Worm (Caenorhabditis elegans) whole organism, midembryonic: ENCODE measurements around the gene F01G12.18.

Experiments used
- T22C8.4 ChIP-seq: fragments of 200-800 bp; sonication (Bioruptor generic); IDR thresholded peaks from 2 replicates; pipeline ENCODE4 v1.3.6; 2022; ENCODE audit warnings: missing genetic modification characterization, missing compliant biosample characterization
- cog-1 ChIP-seq: sonication (generic microtip); optimal IDR thresholded peaks from 2 replicates; lab custom pipeline; 2016; ENCODE audit warnings: missing genetic modification characterization, missing compliant biosample characterization
- flt-1 ChIP-seq: fragments of 200-800 bp; sonication (Bioruptor generic); IDR thresholded peaks from 2 replicates; pipeline ENCODE4 v1.3.6; 2022; ENCODE audit warnings: missing genetic modification characterization, missing compliant biosample characterization
- klf-2 ChIP-seq: fragments of 200-800 bp; sonication (Bioruptor generic); conservative IDR thresholded peaks from 2 replicates; pipeline ENCODE4 v1.3.6; 2022; ENCODE audit warnings: missing genetic modification reagents, missing genetic modification characterization, missing compliant biosample characterization
- med-1 ChIP-seq: sonication (generic microtip); optimal IDR thresholded peaks from 2 replicates; lab custom pipeline; 2017; ENCODE audit warnings: missing genetic modification characterization, mild to moderate bottlenecking, missing compliant biosample characterization, antibody characterized with exemption, missing genetic modification reagents; ENCODE audit not compliant: insufficient read depth
- ref-1 ChIP-seq: fragments of 200-800 bp; sonication (Bioruptor generic); conservative IDR thresholded peaks from 2 replicates; pipeline ENCODE4 v1.3.6; 2022; ENCODE audit warnings: missing genetic modification reagents, missing genetic modification characterization, missing compliant biosample characterization
- tab-1 ChIP-seq: fragments of 200-800 bp; sonication (Bioruptor generic); IDR thresholded peaks from 2 replicates; pipeline ENCODE4 v1.3.6; 2022; ENCODE audit warnings: missing genetic modification characterization, missing compliant biosample characterization
- ztf-23 ChIP-seq: fragments of 200-800 bp; sonication (Bioruptor generic); IDR thresholded peaks from 2 replicates; pipeline ENCODE4 v1.3.6; 2022; ENCODE audit warnings: missing genetic modification reagents, missing genetic modification characterization, missing compliant biosample characterization
- ztf-29 ChIP-seq: fragments of 200-800 bp; sonication (Bioruptor generic); IDR thresholded peaks from 2 replicates; pipeline ENCODE4 v1.3.6; 2022; ENCODE audit warnings: missing genetic modification reagents, missing genetic modification characterization, missing compliant biosample characterization

The F01G12.18 gene

DNA sequence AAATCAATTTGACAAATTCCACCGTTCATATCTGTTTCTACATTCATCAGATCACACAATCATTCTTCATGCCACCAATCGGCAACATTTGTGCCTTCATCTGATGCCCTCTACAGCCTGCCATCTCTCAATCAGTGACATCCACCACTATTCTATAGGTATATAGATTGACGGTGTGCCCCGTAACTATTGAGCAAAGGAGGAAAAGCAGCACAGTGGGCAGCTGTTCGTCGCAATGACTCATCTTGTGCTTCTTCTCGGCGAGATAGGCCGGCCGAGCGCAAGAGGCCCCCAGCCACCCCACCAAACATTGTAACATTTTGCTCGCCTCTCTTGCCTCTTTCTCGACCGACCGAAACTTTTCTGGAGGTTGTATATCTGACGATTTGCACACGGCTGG lies 6.2 kb downstream of the F01G12.18 start:
- TF ChIP-seq T22C8.4: no peak
- TF ChIP-seq ztf-29: no peak
- 0 out of 2 replicates have a peak, but pooled peaks have one; percentile 6 for TF ChIP-seq ref-1 (GFP tag; lab: Robert Waterston, UW)
- 0 out of 2 replicates have a peak, but pooled peaks have one; percentile 15 for TF ChIP-seq tab-1
- TF ChIP-seq cog-1: peak; percentile 1

DNA sequence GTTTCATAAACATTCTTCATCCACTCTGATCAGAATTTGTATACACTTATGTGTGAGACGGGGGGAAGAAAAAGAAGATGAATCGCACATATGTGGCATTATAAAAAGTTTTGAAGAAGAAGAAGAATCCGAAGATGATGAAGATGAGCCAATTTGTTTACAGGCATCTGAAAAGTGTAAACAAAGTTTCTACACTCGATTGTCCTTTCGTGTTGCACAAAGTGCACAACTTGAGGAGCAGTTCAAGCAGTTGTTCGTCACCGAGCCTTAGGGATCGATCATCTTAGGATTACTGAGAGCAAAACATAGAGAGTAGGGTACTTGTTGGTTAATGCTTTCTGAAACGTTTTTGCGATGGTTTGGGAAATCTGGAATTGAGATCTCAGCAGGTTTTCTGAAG lies 7.2 kb downstream of the F01G12.18 start:
- TF ChIP-seq cog-1: no peak
- no peak for TF ChIP-seq ztf-29
- no peak for TF ChIP-seq flt-1 (GFP tag; lab: Robert Waterston, UW)
- no peak for TF ChIP-seq ref-1 (GFP tag; lab: Robert Waterston, UW)
- no peak for TF ChIP-seq T22C8.4
- TF ChIP-seq klf-2 (GFP tag; lab: Robert Waterston, UW): no peak
- TF ChIP-seq tab-1: no peak
- no peak for TF ChIP-seq ztf-23 (GFP tag; lab: Robert Waterston, UW)
- TF ChIP-seq med-1 (GFP tag; lab: Kevin White, UChicago): no peak

DNA sequence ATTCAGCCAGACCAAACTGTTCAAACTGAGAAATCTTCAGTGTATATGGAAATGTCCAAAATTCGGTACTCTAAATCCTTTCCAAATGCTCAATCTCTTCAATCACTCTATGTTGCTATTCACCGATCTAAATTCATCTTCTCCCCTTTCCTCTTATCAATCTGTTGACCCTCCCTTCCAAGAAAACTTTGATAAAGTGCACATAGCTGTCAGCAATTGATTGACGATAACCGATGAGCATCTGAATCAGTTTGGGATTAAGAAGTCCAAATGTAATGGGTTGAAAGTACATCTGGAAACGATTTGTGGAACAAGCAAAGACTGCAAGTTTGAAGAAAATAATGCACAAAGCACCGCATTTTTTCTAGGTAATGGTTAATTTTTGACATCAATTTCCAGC lies 8.3 kb downstream of the F01G12.18 start:
- TF ChIP-seq ref-1 (GFP tag; lab: Robert Waterston, UW) (no peak), klf-2 (GFP tag; lab: Robert Waterston, UW) (no peak), ztf-29 (no peak)

DNA sequence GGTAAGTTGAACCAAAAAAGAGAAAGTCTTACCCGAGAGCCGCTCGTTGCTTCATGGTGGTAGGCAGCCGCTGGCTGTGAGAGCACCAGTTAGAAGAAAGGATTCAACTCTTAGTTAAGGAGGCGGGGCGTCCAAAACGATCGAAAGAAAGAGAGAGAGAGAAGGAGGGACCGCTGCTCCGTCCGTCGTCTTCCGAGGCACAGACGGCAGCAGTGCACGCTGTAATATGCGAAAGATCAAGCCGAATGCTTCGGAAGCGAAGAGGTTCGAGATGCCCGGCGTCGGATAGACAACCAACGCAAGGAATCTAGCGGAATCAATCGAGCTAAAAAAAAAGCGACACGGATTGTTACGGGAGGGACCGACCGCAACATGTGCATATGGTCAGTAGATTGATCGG lies 9.0 kb downstream of the F01G12.18 start, which contains the start of gene let-2:
TSS of gene let-2 (minus strand) at position 68 of the 400 bp plus-strand sequence.
- no peak for TF ChIP-seq med-1 (GFP tag; lab: Kevin White, UChicago)
- TF ChIP-seq flt-1 (GFP tag; lab: Robert Waterston, UW): 0 out of 2 replicates have a peak, but pooled peaks have one; percentile 16

DNA sequence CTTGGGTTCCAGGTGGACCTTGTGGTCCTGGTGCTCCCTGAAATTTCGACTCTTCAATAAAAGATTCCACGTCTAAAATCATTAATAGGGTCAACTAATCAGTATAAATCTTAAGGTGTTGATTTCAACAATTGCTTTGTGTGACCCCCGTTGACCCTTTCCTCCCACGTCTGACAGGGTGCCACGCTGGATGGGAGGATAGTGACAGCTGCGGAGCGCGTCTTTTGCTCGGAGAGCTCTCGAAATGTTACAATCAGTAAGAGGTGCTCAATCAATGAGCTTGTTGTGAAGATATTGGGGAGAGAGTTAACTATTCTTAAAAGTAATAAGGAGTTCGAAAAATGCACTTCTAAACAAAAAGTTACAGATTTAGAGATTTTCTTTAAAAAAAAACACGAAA lies 9.9 kb downstream of the F01G12.18 start:
- no peak for TF ChIP-seq ztf-29
- TF ChIP-seq med-1 (GFP tag; lab: Kevin White, UChicago): no peak
- TF ChIP-seq ztf-23 (GFP tag; lab: Robert Waterston, UW): no peak

DNA sequence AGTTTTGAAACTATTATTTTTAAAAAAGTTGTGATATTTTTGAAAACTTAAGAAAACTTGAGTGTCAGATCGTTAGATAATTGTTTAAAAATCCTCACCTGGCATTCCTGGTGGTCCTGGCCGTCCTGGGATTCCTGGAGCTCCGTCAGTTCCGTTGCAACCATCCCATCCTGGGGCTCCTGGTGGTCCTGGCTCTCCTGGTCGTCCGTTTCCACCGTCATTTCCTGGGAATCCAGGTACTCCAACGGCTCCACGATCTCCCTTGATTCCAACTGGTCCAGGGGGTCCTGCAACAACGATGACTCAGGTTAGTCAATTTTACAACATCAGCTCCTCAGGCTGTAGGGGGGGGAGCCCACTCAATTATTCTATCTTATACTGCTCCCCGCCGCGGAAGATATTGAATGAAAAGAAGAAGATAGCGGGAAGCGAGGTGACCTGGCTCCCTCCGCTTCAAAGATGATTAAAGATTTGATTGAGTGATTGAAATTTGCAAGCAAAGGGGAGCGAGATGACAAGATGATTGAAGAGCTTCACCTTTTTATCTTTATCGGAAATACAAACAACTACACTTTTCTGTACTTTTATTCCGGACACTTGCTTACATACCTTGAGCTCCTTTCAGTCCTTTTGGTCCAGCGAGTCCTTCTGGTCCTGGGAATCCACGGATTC lies 10.4 kb downstream of the F01G12.18 start:
- TF ChIP-seq flt-1 (GFP tag; lab: Robert Waterston, UW) (0 out of 2 replicates have a peak, but pooled peaks have one; percentile 55), ztf-29 (no peak)

DNA sequence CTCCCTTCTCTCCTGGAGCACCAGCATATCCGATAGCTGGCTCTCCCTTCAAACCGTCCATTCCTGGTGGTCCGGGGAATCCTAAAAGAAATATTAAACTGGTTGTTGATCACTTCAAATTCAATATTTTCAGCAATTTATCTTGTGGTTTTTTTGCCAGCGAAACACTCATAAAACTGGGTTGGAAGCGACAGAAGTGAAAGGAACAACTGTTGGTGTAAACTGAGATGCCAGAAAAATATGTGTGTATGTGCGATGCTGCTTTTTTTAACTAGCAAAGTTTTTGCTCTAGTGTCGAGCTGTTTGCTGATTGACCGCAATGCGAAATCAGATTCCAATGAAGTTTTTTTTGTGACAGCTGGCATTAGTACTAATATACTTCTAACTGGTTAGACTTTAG lies 11.1 kb downstream of the F01G12.18 start:
- no peak for TF ChIP-seq T22C8.4
- no peak for TF ChIP-seq cog-1
- no peak for TF ChIP-seq flt-1 (GFP tag; lab: Robert Waterston, UW)
- TF ChIP-seq ztf-29: no peak
- TF ChIP-seq ref-1 (GFP tag; lab: Robert Waterston, UW): no peak
- no peak for TF ChIP-seq med-1 (GFP tag; lab: Kevin White, UChicago)
- TF ChIP-seq tab-1: no peak
- TF ChIP-seq ztf-23 (GFP tag; lab: Robert Waterston, UW): no peak
- no peak for TF ChIP-seq klf-2 (GFP tag; lab: Robert Waterston, UW)

DNA sequence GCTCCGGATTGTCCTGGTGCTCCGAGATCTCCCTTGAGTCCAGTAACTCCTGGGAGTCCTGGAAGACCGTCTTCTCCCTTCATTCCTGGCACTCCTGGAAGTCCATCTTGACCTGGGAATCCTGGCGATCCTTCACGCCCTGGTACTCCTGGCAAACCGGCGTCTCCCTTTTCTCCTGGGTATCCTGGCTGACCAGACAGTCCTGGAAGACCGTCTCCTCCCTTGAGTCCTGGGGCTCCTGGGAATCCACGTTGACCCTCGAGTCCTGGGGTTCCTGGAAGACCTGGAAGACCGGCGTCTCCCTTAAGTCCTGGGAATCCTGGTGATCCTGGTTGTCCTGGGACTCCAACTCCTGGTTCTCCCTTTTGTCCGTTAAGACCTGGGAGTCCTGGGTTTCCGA lies 14.3 kb downstream of the F01G12.18 start:
- TF ChIP-seq klf-2 (GFP tag; lab: Robert Waterston, UW): no peak
- TF ChIP-seq ref-1 (GFP tag; lab: Robert Waterston, UW): no peak
- no peak for TF ChIP-seq cog-1
- TF ChIP-seq ztf-29: no peak
- TF ChIP-seq tab-1: no peak
- TF ChIP-seq med-1 (GFP tag; lab: Kevin White, UChicago): no peak

DNA sequence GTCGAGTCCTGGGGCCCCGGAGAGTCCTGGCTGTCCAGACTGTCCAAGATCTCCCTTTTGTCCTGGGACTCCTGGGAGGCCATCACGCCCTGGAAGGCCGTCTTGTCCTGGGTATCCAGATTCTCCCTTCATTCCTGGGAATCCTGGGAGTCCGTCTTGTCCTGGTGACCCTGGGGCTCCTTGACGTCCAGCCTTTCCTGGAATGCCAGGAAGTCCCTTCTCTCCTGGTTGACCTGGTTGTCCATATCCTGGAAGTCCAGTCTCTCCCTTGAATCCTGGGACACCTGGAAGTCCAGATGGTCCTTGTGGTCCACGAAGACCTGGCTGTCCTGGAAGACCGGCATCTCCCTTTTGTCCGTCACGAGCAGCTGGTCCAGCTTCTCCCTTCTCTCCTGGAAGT lies 15.2 kb downstream of the F01G12.18 start:
- TF ChIP-seq tab-1: no peak
- no peak for TF ChIP-seq med-1 (GFP tag; lab: Kevin White, UChicago)
- 0 out of 2 replicates have a peak, but pooled peaks have one; percentile 32 for TF ChIP-seq flt-1 (GFP tag; lab: Robert Waterston, UW)
- no peak for TF ChIP-seq ref-1 (GFP tag; lab: Robert Waterston, UW)

DNA sequence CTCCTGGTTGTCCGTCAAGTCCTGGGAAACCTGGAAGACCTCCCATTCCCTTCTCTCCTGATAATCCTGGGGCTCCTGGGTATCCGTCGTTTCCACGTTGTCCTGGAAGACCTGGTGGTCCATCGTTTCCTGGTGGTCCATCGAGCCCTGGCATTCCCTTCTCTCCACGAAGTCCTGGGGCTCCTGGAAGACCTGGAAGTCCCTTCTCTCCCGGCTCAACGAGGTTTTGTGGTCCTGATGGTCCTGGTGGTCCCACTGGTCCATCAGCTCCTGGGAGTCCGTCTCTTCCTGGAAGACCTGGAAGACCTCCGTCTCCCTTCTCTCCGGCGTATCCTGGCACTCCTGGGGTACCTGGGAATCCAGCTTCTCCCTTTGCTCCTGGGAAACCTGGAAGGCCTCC lies 16.4 kb downstream of the F01G12.18 start:
- TF ChIP-seq tab-1 (no peak), ztf-23 (GFP tag; lab: Robert Waterston, UW) (no peak), klf-2 (GFP tag; lab: Robert Waterston, UW) (no peak), flt-1 (GFP tag; lab: Robert Waterston, UW) (no peak), ref-1 (GFP tag; lab: Robert Waterston, UW) (no peak), ztf-29 (no peak), T22C8.4 (no peak), cog-1 (no peak), med-1 (GFP tag; lab: Kevin White, UChicago) (no peak)

DNA sequence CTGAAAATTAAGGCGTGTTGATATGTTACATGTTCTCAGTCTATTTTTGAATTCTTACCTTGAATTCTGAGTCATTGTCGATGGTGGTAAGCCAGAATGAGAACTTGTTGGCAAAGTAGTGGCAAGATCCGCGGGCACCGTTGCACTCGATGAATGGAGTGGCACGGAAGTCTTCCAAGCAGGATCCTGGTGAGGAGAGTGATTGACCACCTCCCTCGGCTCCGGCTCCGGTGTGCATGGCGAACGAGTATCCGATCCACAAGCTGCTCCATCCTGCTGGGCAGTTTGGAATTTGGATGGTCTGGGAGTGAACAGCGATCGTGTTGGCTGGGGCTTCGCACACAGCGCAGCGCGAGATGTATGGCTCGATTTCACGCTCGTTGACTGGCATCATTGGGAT lies 17.2 kb downstream of the F01G12.18 start:
- 0 out of 2 replicates have a peak, but pooled peaks have one; percentile 35 for TF ChIP-seq tab-1
- no peak for TF ChIP-seq ztf-29

DNA sequence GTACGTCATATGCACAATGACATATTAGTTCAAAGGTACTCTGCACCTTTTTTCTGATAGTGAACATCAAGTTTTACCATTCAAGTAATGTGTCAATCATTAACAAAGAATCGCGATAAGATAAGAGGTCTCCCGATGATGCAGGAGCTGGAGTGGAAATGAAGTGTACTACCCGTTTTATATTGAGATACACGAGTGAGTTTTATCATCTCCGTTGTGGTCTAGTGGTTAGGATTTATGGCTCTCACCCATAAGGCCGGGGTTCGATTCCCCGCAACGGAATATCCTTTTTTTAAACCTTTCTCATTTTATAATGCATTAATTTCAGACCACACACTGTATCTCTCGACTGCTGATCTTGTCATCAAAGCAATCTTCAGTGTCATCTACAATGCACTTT lies 20.4 kb downstream of the F01G12.18 start:
- TF ChIP-seq ztf-29 (no peak), T22C8.4 (no peak), cog-1 (peak; percentile 12), flt-1 (GFP tag; lab: Robert Waterston, UW) (peak; percentile 81), ztf-23 (GFP tag; lab: Robert Waterston, UW) (peak; percentile 61; the same call in 1 of the 2 replicates), ref-1 (GFP tag; lab: Robert Waterston, UW) (peak; percentile 8; the same call in 1 of the 2 replicates), tab-1 (peak; percentile 64)
